Fruit fly (Drosophila melanogaster) whole organism, embryonic: Measurements from ENCODE around the gene Hph.

Source experiments
- Asciz ChIP-seq: fragments of 200-800 bp; sonication (Bioruptor generic); optimal IDR thresholded peaks from 2 replicates; lab custom pipeline; 2017; ENCODE audit warnings: missing biosample characterization, mild to moderate bottlenecking, missing genetic modification characterization, missing genetic modification reagents
- BtbVII ChIP-seq: fragments of 200-800 bp; sonication (Bioruptor generic); optimal IDR thresholded peaks from 3 replicates; lab custom pipeline; 2017; ENCODE audit warnings: missing biosample characterization, mild to moderate bottlenecking, missing genetic modification characterization
- CG10267 ChIP-seq: fragments of 200-800 bp; sonication (Bioruptor generic); optimal IDR thresholded peaks from 2 replicates; lab custom pipeline; 2018; ENCODE audit warnings: missing biosample characterization, mild to moderate bottlenecking, missing genetic modification characterization, moderate library complexity
- CG12391 ChIP-seq: fragments of 200-800 bp; sonication (Bioruptor generic); optimal IDR thresholded peaks from 3 replicates; lab custom pipeline; 2018; ENCODE audit warnings: missing biosample characterization, mild to moderate bottlenecking, missing genetic modification characterization, moderate library complexity
- CG12769 ChIP-seq: fragments of 200-800 bp; sonication (Bioruptor generic); optimal IDR thresholded peaks from 2 replicates; lab custom pipeline; 2019; ENCODE audit warnings: missing biosample characterization, mild to moderate bottlenecking, missing genetic modification characterization, moderate library complexity
- CG13287 ChIP-seq: fragments of 200-800 bp; sonication (Bioruptor generic); IDR thresholded peaks from 2 replicates; pipeline ENCODE4 v1.3.6; 2022; ENCODE audit warnings: missing biosample characterization, missing genetic modification characterization; ENCODE audit not compliant: partially characterized antibody
- CG14710 ChIP-seq: fragments of 200-800 bp; sonication (Bioruptor generic); optimal IDR thresholded peaks from 3 replicates; lab custom pipeline; 2019; ENCODE audit warnings: missing biosample characterization, mild to moderate bottlenecking, missing genetic modification characterization, moderate library complexity
- CG2116 ChIP-seq: fragments of 200-800 bp; sonication (Bioruptor generic); optimal IDR thresholded peaks from 3 replicates; lab custom pipeline; 2018; ENCODE audit warnings: missing biosample characterization, mild to moderate bottlenecking, missing genetic modification characterization
- CG2889 ChIP-seq: fragments of 200-800 bp; sonication (Bioruptor generic); IDR thresholded peaks from 3 replicates; pipeline ENCODE4 v1.3.6; 2022; ENCODE audit warnings: missing biosample characterization, missing genetic modification characterization
- CG30403 ChIP-seq: fragments of 200-800 bp; sonication (Bioruptor generic); optimal IDR thresholded peaks from 3 replicates; lab custom pipeline; 2016; ENCODE audit warnings: missing biosample characterization, missing genetic modification characterization
- CG32772 ChIP-seq: fragments of 200-800 bp; sonication (Bioruptor generic); IDR thresholded peaks from 2 replicates; pipeline ENCODE4 v1.3.6; 2022; ENCODE audit warnings: missing biosample characterization, missing genetic modification characterization
- CG34224 ChIP-seq: fragments of 200-800 bp; sonication (Bioruptor generic); IDR thresholded peaks from 3 replicates; pipeline ENCODE4 v1.3.6; 2022; ENCODE audit warnings: missing biosample characterization, missing genetic modification characterization; ENCODE audit not compliant: partially characterized antibody
- CG4820 ChIP-seq: fragments of 200-800 bp; sonication (Bioruptor generic); optimal IDR thresholded peaks from 3 replicates; lab custom pipeline; 2016; ENCODE audit warnings: missing biosample characterization, missing genetic modification characterization
- CG6765 ChIP-seq: fragments of 200-800 bp; sonication (Bioruptor generic); optimal IDR thresholded peaks from 3 replicates; lab custom pipeline; 2017; ENCODE audit warnings: missing biosample characterization, mild to moderate bottlenecking, missing genetic modification characterization
- CG7271 ChIP-seq: fragments of 200-800 bp; sonication (Bioruptor generic); optimal IDR thresholded peaks from 2 replicates; lab custom pipeline; 2018; ENCODE audit warnings: missing biosample characterization, mild to moderate bottlenecking, missing genetic modification characterization, moderate library complexity
- CG9817 ChIP-seq: fragments of 200-800 bp; sonication (Bioruptor generic); optimal IDR thresholded peaks from 2 replicates; lab custom pipeline; 2018; ENCODE audit warnings: missing biosample characterization, mild to moderate bottlenecking, missing genetic modification characterization, moderate library complexity
- CoRest ChIP-seq: fragments of 200-800 bp; sonication (Bioruptor generic); optimal IDR thresholded peaks from 3 replicates; lab custom pipeline; 2018; ENCODE audit warnings: missing biosample characterization, mild to moderate bottlenecking, missing genetic modification characterization, moderate library complexity
- E2f2 ChIP-seq: fragments of 200-800 bp; sonication (Bioruptor generic); IDR thresholded peaks from 2 replicates; pipeline ENCODE4 v1.3.6; 2022; ENCODE audit warnings: missing biosample characterization, missing genetic modification characterization
- H2.0 ChIP-seq: fragments of 200-800 bp; sonication (Bioruptor generic); IDR thresholded peaks from 2 replicates; pipeline ENCODE4 v1.3.6; 2022; ENCODE audit warnings: missing biosample characterization, missing genetic modification characterization
- HmgZ ChIP-seq: fragments of 200-800 bp; sonication (Bioruptor generic); optimal IDR thresholded peaks from 2 replicates; lab custom pipeline; 2018; ENCODE audit warnings: missing biosample characterization, mild to moderate bottlenecking, missing genetic modification characterization
- MBD-R2 ChIP-seq: fragments of 200-800 bp; sonication (Bioruptor generic); IDR thresholded peaks from 2 replicates; pipeline ENCODE4 v1.3.6; 2022; ENCODE audit warnings: missing biosample characterization, missing genetic modification characterization
- Myb ChIP-seq: fragments of 200-800 bp; sonication (Bioruptor generic); optimal IDR thresholded peaks from 2 replicates; lab custom pipeline; 2016; ENCODE audit warnings: missing biosample characterization, missing genetic modification characterization
- NC2β ChIP-seq: fragments of 200-800 bp; sonication (Bioruptor generic); optimal IDR thresholded peaks from 2 replicates; lab custom pipeline; 2016; ENCODE audit warnings: missing biosample characterization, missing genetic modification characterization
- Rfx ChIP-seq: fragments of 200-800 bp; sonication (Bioruptor generic); IDR thresholded peaks from 2 replicates; pipeline ENCODE4 v1.3.6; 2022; ENCODE audit warnings: missing biosample characterization, missing genetic modification characterization
- Scr ChIP-seq: fragments of 200-800 bp; sonication (Bioruptor generic); IDR thresholded peaks from 2 replicates; pipeline ENCODE4 v1.3.6; 2022; ENCODE audit warnings: missing biosample characterization, missing genetic modification characterization; ENCODE audit not compliant: partially characterized antibody
- Side ChIP-seq: fragments of 200-800 bp; sonication (Bioruptor generic); optimal IDR thresholded peaks from 2 replicates; lab custom pipeline; 2016; ENCODE audit warnings: missing biosample characterization, missing genetic modification characterization
- Sox102F ChIP-seq: fragments of 200-800 bp; sonication (Bioruptor generic); optimal IDR thresholded peaks from 2 replicates; lab custom pipeline; 2018; ENCODE audit warnings: missing biosample characterization, mild to moderate bottlenecking, missing genetic modification characterization, moderate library complexity
- Spps ChIP-seq: fragments of 200-800 bp; sonication (Bioruptor generic); optimal IDR thresholded peaks from 2 replicates; lab custom pipeline; 2018; ENCODE audit warnings: missing biosample characterization, mild to moderate bottlenecking, missing genetic modification characterization
- Taf1 ChIP-seq: fragments of 200-800 bp; sonication (Bioruptor generic); IDR thresholded peaks from 2 replicates; pipeline ENCODE4 v1.3.6; 2022; ENCODE audit warnings: missing biosample characterization, missing genetic modification characterization
- abd-A ChIP-seq: fragments of 200-800 bp; sonication (Bioruptor generic); optimal IDR thresholded peaks from 3 replicates; lab custom pipeline; 2019; ENCODE audit warnings: missing biosample characterization, mild to moderate bottlenecking, missing genetic modification characterization, moderate library complexity
- amos ChIP-seq: fragments of 200-800 bp; sonication (Bioruptor generic); IDR thresholded peaks from 2 replicates; pipeline ENCODE4 v1.3.6; 2022; ENCODE audit warnings: missing biosample characterization, missing genetic modification characterization; ENCODE audit not compliant: partially characterized antibody
- btn ChIP-seq: fragments of 200-800 bp; sonication (Bioruptor generic); optimal IDR thresholded peaks from 2 replicates; lab custom pipeline; 2016; ENCODE audit warnings: missing biosample characterization, missing genetic modification characterization
- crc ChIP-seq: fragments of 200-800 bp; sonication (Bioruptor generic); optimal IDR thresholded peaks from 2 replicates; lab custom pipeline; 2016; ENCODE audit warnings: missing biosample characterization, missing genetic modification characterization
- dm ChIP-seq: fragments of 200-800 bp; sonication (Bioruptor generic); optimal IDR thresholded peaks from 3 replicates; lab custom pipeline; 2016; ENCODE audit warnings: missing biosample characterization, missing genetic modification characterization
- emc ChIP-seq: fragments of 200-800 bp; sonication (Bioruptor generic); optimal IDR thresholded peaks from 2 replicates; lab custom pipeline; 2016; ENCODE audit warnings: missing biosample characterization, missing genetic modification characterization
- inv ChIP-seq: fragments of 200-800 bp; sonication (Bioruptor generic); IDR thresholded peaks from 2 replicates; pipeline ENCODE4 v1.3.6; 2022; ENCODE audit warnings: missing biosample characterization, missing genetic modification characterization; ENCODE audit not compliant: partially characterized antibody
- kay ChIP-seq: fragments of 200-800 bp; sonication (Bioruptor generic); optimal IDR thresholded peaks from 2 replicates; lab custom pipeline; 2016; ENCODE audit warnings: missing biosample characterization, missing genetic modification characterization
- lov ChIP-seq, 2 experiments: fragments of 200-800 bp in 1 of 2; fragments of >200 bp in 1 of 2; sonication (Bioruptor generic) in 1 of 2; IDR thresholded peaks in 1 of 2; optimal IDR thresholded peaks in 1 of 2; 2 replicates in 1 of 2; 3 replicates in 1 of 2; pipeline versions ENCODE4 v1.3.6 to Lab custom; 2017 to 2022; ENCODE audit warnings: missing biosample characterization in 1 of 2, missing genetic modification characterization in 1 of 2
- nmo ChIP-seq: fragments of 200-800 bp; sonication (Bioruptor generic); optimal IDR thresholded peaks from 2 replicates; lab custom pipeline; 2018; ENCODE audit warnings: missing biosample characterization, mild to moderate bottlenecking, missing genetic modification characterization, moderate library complexity
- org-1 ChIP-seq: fragments of 200-800 bp; sonication (Bioruptor generic); optimal IDR thresholded peaks from 2 replicates; lab custom pipeline; 2017; ENCODE audit warnings: missing biosample characterization, missing genetic modification characterization
- pb ChIP-seq: fragments of 200-800 bp; sonication (Bioruptor generic); optimal IDR thresholded peaks from 3 replicates; lab custom pipeline; 2016; ENCODE audit warnings: missing biosample characterization, missing genetic modification characterization
- pzg ChIP-seq: fragments of 200-800 bp; sonication (Bioruptor generic); optimal IDR thresholded peaks from 3 replicates; lab custom pipeline; 2018; ENCODE audit warnings: missing biosample characterization, mild to moderate bottlenecking, missing genetic modification characterization, moderate library complexity
- seq ChIP-seq: fragments of 200-800 bp; sonication (Bioruptor generic); IDR thresholded peaks from 2 replicates; pipeline ENCODE4 v1.3.6; 2022; ENCODE audit warnings: missing biosample characterization, missing genetic modification characterization
- sima ChIP-seq: fragments of 200-800 bp; sonication (Bioruptor generic); optimal IDR thresholded peaks from 2 replicates; lab custom pipeline; 2016; ENCODE audit warnings: missing biosample characterization, missing genetic modification characterization
- slbo ChIP-seq: fragments of 200-800 bp; sonication (Bioruptor generic); IDR thresholded peaks from 2 replicates; pipeline ENCODE4 v1.3.6; 2022; ENCODE audit warnings: missing biosample characterization, missing genetic modification characterization
- stwl ChIP-seq: fragments of 200-800 bp; sonication (Bioruptor generic); optimal IDR thresholded peaks from 3 replicates; lab custom pipeline; 2018; ENCODE audit warnings: missing biosample characterization, mild to moderate bottlenecking, missing genetic modification characterization, moderate library complexity
- unpg ChIP-seq: fragments of 200-800 bp; sonication (Bioruptor generic); optimal IDR thresholded peaks from 3 replicates; lab custom pipeline; 2018; ENCODE audit warnings: missing biosample characterization, mild to moderate bottlenecking, missing genetic modification characterization, moderate library complexity
- vfl ChIP-seq: fragments of 200-800 bp; sonication (Bioruptor generic); optimal IDR thresholded peaks from 2 replicates; lab custom pipeline; 2016; ENCODE audit warnings: missing biosample characterization, missing genetic modification characterization
- zen2 ChIP-seq: fragments of 200-800 bp; sonication (Bioruptor generic); IDR thresholded peaks from 3 replicates; pipeline ENCODE4 v1.3.6; 2022; ENCODE audit warnings: missing biosample characterization, missing genetic modification characterization; ENCODE audit not compliant: partially characterized antibody
- zfh2 ChIP-seq: fragments of 200-800 bp; sonication (Bioruptor generic); optimal IDR thresholded peaks from 2 replicates; lab custom pipeline; 2016; ENCODE audit warnings: missing biosample characterization, missing genetic modification characterization

The Hph gene

DNA sequence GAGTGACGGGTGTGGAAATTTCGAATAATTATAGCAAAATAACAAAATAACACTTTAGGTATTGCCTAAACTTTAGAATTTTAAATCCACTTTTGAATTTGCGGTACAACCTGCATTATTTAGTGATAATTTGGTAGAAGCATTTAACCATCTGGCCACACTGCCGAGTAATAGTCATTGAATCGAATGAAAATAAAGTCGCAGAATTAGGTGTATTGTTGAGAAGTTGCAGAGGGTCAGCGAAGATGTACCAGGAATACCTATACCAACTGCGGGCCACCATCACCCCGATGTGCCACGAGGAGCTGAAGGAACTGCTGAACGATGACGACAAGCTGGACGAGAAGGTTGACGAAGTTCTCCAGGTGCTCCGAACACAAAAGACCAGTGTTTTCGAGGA is 30.8 kb upstream of the Hph start, which contains the start of gene Vps37B (continued):
- TF ChIP-seq CG12769 (tag; lab: Kevin White, UChicago) (no peak), amos (GFP tag; lab: Robert Waterston, UW) (peak; percentile 19; the same call in 1 of the 2 replicates), CG13287 (GFP tag; lab: Robert Waterston, UW) (peak; percentile 31; the same call in 1 of the 2 replicates), kay (GFP tag; lab: Kevin White, UChicago) (peak; percentile 27), CG30403 (GFP tag; lab: Kevin White, UChicago) (no peak), CG32772 (GFP tag; lab: Robert Waterston, UW) (no peak), CG7271 (tag; lab: Kevin White, UChicago) (no peak), CG34224 (GFP tag; lab: Robert Waterston, UW) (peak; percentile 28; the same call in 1 of the 3 replicates), CG14710 (tag; lab: Kevin White, UChicago) (peak; percentile 23), stwl (tag; lab: Kevin White, UChicago) (peak; percentile 67), Taf1 (GFP tag; lab: Robert Waterston, UW) (no peak), Scr (GFP tag; lab: Robert Waterston, UW) (no peak), CG2889 (GFP tag; lab: Robert Waterston, UW) (no peak), slbo (no peak), btn (GFP tag; lab: Kevin White, UChicago) (no peak), Sox102F (no peak), nmo (GFP tag; lab: Kevin White, UChicago) (no peak), CG2116 (GFP tag; lab: Kevin White, UChicago) (no peak), sima (GFP tag; lab: Kevin White, UChicago) (no peak), pzg (peak; percentile 68), inv (GFP tag; lab: Robert Waterston, UW) (no peak), crc (GFP tag; lab: Kevin White, UChicago) (no peak), lov (optimal IDR thresholded peaks at IDR 0.05; lab: Kevin White, UChicago) (no peak), lov (GFP tag; IDR thresholded peaks at IDR 0.05; lab: Robert Waterston, UW) (no peak), CG12391 (no peak), Rfx (GFP tag; lab: Robert Waterston, UW) (no peak), unpg (GFP tag; lab: Kevin White, UChicago) (no peak), pb (GFP tag; lab: Kevin White, UChicago) (no peak), CG9817 (tag; lab: Kevin White, UChicago) (no peak), Myb (GFP tag; lab: Kevin White, UChicago) (peak; percentile 75), Spps (tag; lab: Kevin White, UChicago) (no peak), HmgZ (peak; percentile 11), CG4820 (GFP tag; lab: Kevin White, UChicago) (no peak), Side (GFP tag; lab: Kevin White, UChicago) (no peak), emc (no peak), Asciz (GFP tag; lab: Kevin White, UChicago) (no peak), vfl (no peak), abd-A (tag; lab: Kevin White, UChicago) (no peak), CoRest (tag; lab: Kevin White, UChicago) (no peak), zfh2 (GFP tag; lab: Kevin White, UChicago) (no peak), dm (no peak), NC2β (GFP tag; lab: Kevin White, UChicago) (no peak), zen2 (GFP tag; lab: Robert Waterston, UW) (0 out of 3 replicates have a peak, but pooled peaks have one; percentile 28), H2.0 (GFP tag; lab: Robert Waterston, UW) (no peak), E2f2 (peak; percentile 93), BtbVII (GFP tag; lab: Kevin White, UChicago) (no peak), MBD-R2 (GFP tag; lab: Robert Waterston, UW) (peak; percentile 51; the same call in 1 of the 2 replicates), org-1 (GFP tag; lab: Kevin White, UChicago) (no peak), CG6765 (no peak), seq (GFP tag; lab: Robert Waterston, UW) (no peak), CG10267 (tag; lab: Kevin White, UChicago) (peak; percentile 26)
